Fruit fly (Drosophila melanogaster): ENCODE results near the gene Muc11A.

Gene Muc11A

dm6 chrX:12034713-12035112 is 24.9 kb upstream of the Muc11A start:
- TF ChIP-seq Clk (GFP tag; optimal IDR thresholded peaks at IDR 0.05) (no peak), Crg-1 (GFP tag; optimal IDR thresholded peaks at IDR 0.05) (no peak), toe (GFP tag; optimal IDR thresholded peaks at IDR 0.05) (no peak), CG7101 (tag; optimal IDR thresholded peaks at IDR 0.05) (no peak), Mnt (GFP tag; optimal IDR thresholded peaks at IDR 0.05) (no peak), CG12768 (GFP tag; optimal IDR thresholded peaks at IDR 0.05) (no peak), cnc (optimal IDR thresholded peaks at IDR 0.05) (no peak)

dm6 chrX:12035207-12035606 is 24.4 kb upstream of the Muc11A start:
- peak; percentile 47 for TF ChIP-seq bab1 (GFP tag; optimal IDR thresholded peaks at IDR 0.05)
- no peak for TF ChIP-seq Hr96 (GFP tag; optimal IDR thresholded peaks at IDR 0.05)
- no peak for TF ChIP-seq cic (GFP tag; optimal IDR thresholded peaks at IDR 0.05)

dm6 chrX:12043398-12043797 is 16.2 kb upstream of the Muc11A start, which contains the start of gene Ten-a:
Gene Ten-a, plus strand, starts transcription at chrX:12043698.
- TF ChIP-seq Clk (GFP tag; optimal IDR thresholded peaks at IDR 0.05) (no peak), CG5204 (GFP tag; optimal IDR thresholded peaks at IDR 0.05) (no peak), bab1 (GFP tag; optimal IDR thresholded peaks at IDR 0.05) (no peak), CG1620 (GFP tag; optimal IDR thresholded peaks at IDR 0.05) (no peak), pad (GFP tag; optimal IDR thresholded peaks at IDR 0.05) (no peak), Crg-1 (GFP tag; optimal IDR thresholded peaks at IDR 0.05) (no peak), toe (GFP tag; optimal IDR thresholded peaks at IDR 0.05) (no peak), CG33017 (tag; optimal IDR thresholded peaks at IDR 0.05) (no peak), Mnt (GFP tag; optimal IDR thresholded peaks at IDR 0.05) (no peak), Hr96 (GFP tag; optimal IDR thresholded peaks at IDR 0.05) (no peak), CG11617 (GFP tag; optimal IDR thresholded peaks at IDR 0.05) (no peak), CG7101 (tag; optimal IDR thresholded peaks at IDR 0.05) (no peak), kay (GFP tag; ENCODE audit: borderline replicate concordance) (no peak)

dm6 chrX:12050292-12050691 is 9.3 kb upstream of the Muc11A start:
- TF ChIP-seq CG5204 (GFP tag; optimal IDR thresholded peaks at IDR 0.05): no peak

- TF ChIP-seq Hr96 (GFP tag; optimal IDR thresholded peaks at IDR 0.05) (no peak), CG12768 (GFP tag; optimal IDR thresholded peaks at IDR 0.05) (no peak), CG5204 (GFP tag; optimal IDR thresholded peaks at IDR 0.05) (no peak), Clk (GFP tag; optimal IDR thresholded peaks at IDR 0.05) (no peak), cic (GFP tag; optimal IDR thresholded peaks at IDR 0.05) (no peak), ovo (GFP tag; optimal IDR thresholded peaks at IDR 0.05) (no peak), CG1620 (GFP tag; optimal IDR thresholded peaks at IDR 0.05) (no peak), CG7045 (GFP tag; optimal IDR thresholded peaks at IDR 0.05) (no peak), CG11617 (GFP tag; optimal IDR thresholded peaks at IDR 0.05) (no peak), pad (GFP tag; optimal IDR thresholded peaks at IDR 0.05) (no peak)
Observed at dm6 chrX:12056535-12056934, 3.1 kb upstream of the Muc11A start, which contains the start of gene Uch-L5R. Gene Uch-L5R, minus strand, starts transcription at chrX:12056635.

- TF ChIP-seq Mnt (GFP tag; optimal IDR thresholded peaks at IDR 0.05) (no peak), toe (GFP tag; optimal IDR thresholded peaks at IDR 0.05) (no peak), CG14711 (tag; optimal IDR thresholded peaks at IDR 0.05) (no peak), CG7045 (GFP tag; optimal IDR thresholded peaks at IDR 0.05) (no peak), ovo (GFP tag; optimal IDR thresholded peaks at IDR 0.05) (no peak), CG11617 (GFP tag; optimal IDR thresholded peaks at IDR 0.05) (no peak), cnc (optimal IDR thresholded peaks at IDR 0.05) (no peak), CG5204 (GFP tag; optimal IDR thresholded peaks at IDR 0.05) (no peak), Hr96 (GFP tag; optimal IDR thresholded peaks at IDR 0.05) (no peak), CG12768 (GFP tag; optimal IDR thresholded peaks at IDR 0.05) (no peak), CG1620 (GFP tag; optimal IDR thresholded peaks at IDR 0.05) (no peak), pad (GFP tag; optimal IDR thresholded peaks at IDR 0.05) (no peak), CG33017 (tag; optimal IDR thresholded peaks at IDR 0.05) (no peak), Clk (GFP tag; optimal IDR thresholded peaks at IDR 0.05) (no peak)
Observed at dm6 chrX:12070137-12070536, 10.5 kb downstream of the Muc11A start, which contains the start of gene CG34323. Gene CG34323, plus strand, starts transcription at chrX:12070437.

dm6 chrX:12072718-12073117 is 13.1 kb downstream of the Muc11A start, which contains the start of gene moon:
Gene moon, minus strand, starts transcription at chrX:12072818.
- TF ChIP-seq cnc (optimal IDR thresholded peaks at IDR 0.05) (no peak), CG5204 (GFP tag; optimal IDR thresholded peaks at IDR 0.05) (no peak), CG7045 (GFP tag; optimal IDR thresholded peaks at IDR 0.05) (no peak), Hr96 (GFP tag; optimal IDR thresholded peaks at IDR 0.05) (no peak), tj (GFP tag; optimal IDR thresholded peaks at IDR 0.05) (no peak), CG1620 (GFP tag; optimal IDR thresholded peaks at IDR 0.05) (no peak), bab1 (GFP tag; optimal IDR thresholded peaks at IDR 0.05) (no peak), Mnt (GFP tag; optimal IDR thresholded peaks at IDR 0.05) (no peak), cic (GFP tag; optimal IDR thresholded peaks at IDR 0.05) (no peak), CG12768 (GFP tag; optimal IDR thresholded peaks at IDR 0.05) (no peak), Clk (GFP tag; optimal IDR thresholded peaks at IDR 0.05) (no peak), pad (GFP tag; optimal IDR thresholded peaks at IDR 0.05) (no peak), toe (GFP tag; optimal IDR thresholded peaks at IDR 0.05) (no peak), kay (GFP tag; ENCODE audit: borderline replicate concordance) (no peak), CG7101 (tag; optimal IDR thresholded peaks at IDR 0.05) (no peak), ovo (GFP tag; optimal IDR thresholded peaks at IDR 0.05) (no peak)

Data from whole organism, adult.